Worm (Caenorhabditis elegans): ENCODE data around the gene F46B6.2.
A peak's percentile ranks its signal among the peaks of the same experiment; 100 is the strongest.

Gene F46B6.2

DNA sequence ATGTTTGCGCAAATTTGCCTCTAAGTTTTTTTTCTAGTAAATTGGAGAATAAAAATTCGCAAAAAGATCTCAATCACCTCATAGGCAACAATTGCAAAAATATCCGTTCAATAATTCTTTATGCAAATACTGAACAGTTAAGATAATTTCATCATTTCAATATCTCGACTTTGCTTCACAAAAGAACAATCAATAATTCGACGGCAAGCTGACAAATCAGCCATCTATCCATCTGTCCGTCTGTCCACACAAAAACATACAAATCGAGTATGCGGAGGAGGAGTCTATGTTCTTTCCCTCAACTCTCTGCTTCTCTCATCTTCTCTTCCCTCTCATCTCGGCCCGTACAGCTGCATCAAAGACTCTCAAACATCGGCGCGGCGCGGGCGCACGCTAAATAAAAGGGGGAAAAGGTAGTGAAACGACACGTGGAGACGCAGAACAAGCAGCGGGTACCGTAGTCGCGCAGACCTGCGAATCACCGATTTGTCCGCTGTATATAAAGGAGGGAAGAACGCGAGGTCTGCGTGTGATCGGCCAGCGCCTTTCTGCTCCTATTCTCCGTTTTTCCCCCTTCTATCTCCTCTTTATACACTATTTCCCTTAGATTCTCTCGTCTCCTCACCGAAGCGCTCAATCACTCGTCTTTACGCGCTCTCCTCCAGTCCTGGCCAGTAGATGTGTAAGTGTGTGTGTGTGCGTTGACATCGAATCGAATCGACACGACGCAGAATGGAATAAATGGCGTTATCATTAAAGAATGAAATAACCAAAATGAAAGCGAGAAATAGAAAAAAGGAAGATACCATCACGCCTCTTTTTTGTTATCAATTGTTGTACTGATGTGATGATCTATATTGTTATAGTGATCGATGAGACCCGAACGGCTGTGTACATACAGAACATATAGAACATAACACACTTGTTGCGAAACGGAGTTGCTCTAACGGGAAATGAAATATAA is 41.1 kb upstream of the F46B6.2 start (continued):
- TF ChIP-seq rpc-1 (optimal IDR thresholded peaks at IDR 0.05), result no peak
- TF ChIP-seq rpc-1 (tag; optimal IDR thresholded peaks at IDR 0.05), result no peak
- TF ChIP-seq ceh-91 (GFP tag; IDR thresholded peaks at IDR 0.05), result 0 out of 2 replicates have a peak, but pooled peaks have one; percentile 26
- TF ChIP-seq nhr-80 (tag; optimal IDR thresholded peaks at IDR 0.05), result peak; percentile 97
- peak; percentile 82 for TF ChIP-seq somi-1 (GFP tag; optimal IDR thresholded peaks at IDR 0.05)
- TF ChIP-seq hmg-1.2 (GFP tag; IDR thresholded peaks at IDR 0.05), result peak; percentile 66; the same call in 1 of the 2 replicates
- peak; percentile 96 for TF ChIP-seq chd-7 (tag; optimal IDR thresholded peaks at IDR 0.05)

DNA sequence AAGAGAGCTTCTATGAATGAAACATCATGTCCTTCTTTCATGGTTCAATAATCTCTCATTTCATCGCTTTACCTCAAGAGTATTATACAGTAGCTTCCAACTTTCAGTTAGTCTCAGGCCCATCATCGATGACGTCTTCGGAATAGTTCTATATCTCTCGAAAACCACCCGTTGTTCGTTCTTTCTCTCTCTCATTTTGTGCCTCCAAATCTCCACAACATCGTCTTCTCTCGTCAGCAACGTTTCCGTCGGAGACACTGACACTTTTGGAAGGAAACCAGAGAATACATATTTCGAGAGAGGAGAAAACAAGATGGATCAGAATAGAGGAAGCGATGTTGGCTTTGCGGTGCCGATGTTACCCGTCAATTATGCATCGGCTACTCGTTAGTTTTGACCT is 40.2 kb upstream of the F46B6.2 start:
- peak; percentile 31; the same call in 1 of the 2 replicates for TF ChIP-seq nfyb-1 (GFP tag; IDR thresholded peaks at IDR 0.05)
- TF ChIP-seq F33H1.4 (GFP tag; IDR thresholded peaks at IDR 0.05), result no peak
- TF ChIP-seq egrh-3 (GFP tag; IDR thresholded peaks at IDR 0.05), result no peak
- 0 out of 2 replicates have a peak, but pooled peaks have one; percentile 4 for TF ChIP-seq hmg-20 (GFP tag; IDR thresholded peaks at IDR 0.05)
- peak; percentile 1 for TF ChIP-seq zim-3 (tag; optimal IDR thresholded peaks at IDR 0.05)
- TF ChIP-seq lin-26 (GFP tag; IDR thresholded peaks at IDR 0.05), result no peak
- TF ChIP-seq lag-1 (GFP tag; IDR thresholded peaks at IDR 0.05), result no peak
- TF ChIP-seq attf-3 (GFP tag; conservative IDR thresholded peaks at IDR 0.05), result no peak
- peak; percentile 52 for TF ChIP-seq ama-1 (optimal IDR thresholded peaks at IDR 0.05)
- TF ChIP-seq ama-1 (GFP tag; optimal IDR thresholded peaks at IDR 0.05), result no peak
- no peak for TF ChIP-seq pha-4 (tag; optimal IDR thresholded peaks at IDR 0.05)

DNA sequence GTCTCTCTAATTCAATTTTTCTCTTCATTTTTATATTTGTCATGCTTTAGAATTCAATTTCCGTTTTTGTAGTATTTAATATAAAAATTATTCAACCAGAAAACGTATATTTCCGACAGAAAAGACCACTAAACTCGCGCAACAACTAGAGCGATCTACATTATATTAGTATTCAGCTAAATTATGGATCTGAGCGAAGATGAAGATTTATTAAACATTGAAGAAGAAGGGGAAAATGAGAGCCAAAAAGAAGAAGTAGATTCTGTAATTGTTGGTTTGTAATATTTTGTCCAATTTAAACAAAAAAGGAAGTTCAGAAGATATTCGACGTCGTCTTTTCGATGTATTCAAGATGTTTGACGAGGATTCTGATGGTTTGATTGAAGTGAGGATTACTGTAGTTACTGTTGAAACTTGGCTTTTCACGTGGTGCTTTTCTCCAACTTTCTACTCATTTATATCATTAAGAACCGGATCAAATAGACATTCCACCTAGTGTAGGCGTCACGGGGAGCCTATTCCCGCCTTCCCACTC is 38.1 kb upstream of the F46B6.2 start, which contains the start of gene cal-7:
Gene cal-7, plus strand, starts transcription at position 184 of the 535 bp plus-strand sequence.
- no peak for TF ChIP-seq hmg-20 (GFP tag; IDR thresholded peaks at IDR 0.05)
- TF ChIP-seq let-526 (GFP tag; IDR thresholded peaks at IDR 0.05), result no peak
- no peak for TF ChIP-seq ztf-28 (GFP tag; IDR thresholded peaks at IDR 0.05)
- no peak for TF ChIP-seq ztf-3 (GFP tag; optimal IDR thresholded peaks at IDR 0.05)
- no peak for TF ChIP-seq F23B12.7 (tag; optimal IDR thresholded peaks at IDR 0.05; ENCODE audit: insufficient read depth)
- TF ChIP-seq ZK185.1 (tag; optimal IDR thresholded peaks at IDR 0.05; ENCODE audit: poor library complexity, severe bottlenecking), result peak; percentile 15
- no peak for TF ChIP-seq aptf-3 (GFP tag; IDR thresholded peaks at IDR 0.05)
- TF ChIP-seq T26A5.8 (tag; optimal IDR thresholded peaks at IDR 0.05), result no peak
- no peak for TF ChIP-seq die-1 (tag; optimal IDR thresholded peaks at IDR 0.05)
- no peak for TF ChIP-seq lin-26 (GFP tag; IDR thresholded peaks at IDR 0.05)
- no peak for TF ChIP-seq ztf-25 (GFP tag; IDR thresholded peaks at IDR 0.05)
- TF ChIP-seq let-607 (tag; optimal IDR thresholded peaks at IDR 0.05), result no peak
- TF ChIP-seq sdz-38 (tag; optimal IDR thresholded peaks at IDR 0.05), result no peak
- TF ChIP-seq nhr-80 (tag; optimal IDR thresholded peaks at IDR 0.05), result no peak
- TF ChIP-seq F37B4.10 (GFP tag; IDR thresholded peaks at IDR 0.05), result no peak
- no peak for TF ChIP-seq F55B11.4 (tag; optimal IDR thresholded peaks at IDR 0.05; ENCODE audit: borderline replicate concordance, insufficient read depth)
- TF ChIP-seq hmg-1.2 (GFP tag; IDR thresholded peaks at IDR 0.05), result no peak
- no peak for TF ChIP-seq B0035.1 (tag; optimal IDR thresholded peaks at IDR 0.05)
- no peak for TF ChIP-seq snpc-1.1 (tag; optimal IDR thresholded peaks at IDR 0.05; ENCODE audit: insufficient read depth)
- TF ChIP-seq sptf-2 (GFP tag; optimal IDR thresholded peaks at IDR 0.05), result no peak
- 0 out of 2 replicates have a peak, but pooled peaks have one; percentile 29 for TF ChIP-seq ekl-4 (GFP tag; IDR thresholded peaks at IDR 0.05)
- TF ChIP-seq gei-17 (GFP tag; optimal IDR thresholded peaks at IDR 0.05), result no peak
- no peak for TF ChIP-seq sea-2 (GFP tag; IDR thresholded peaks at IDR 0.05)
- no peak for TF ChIP-seq mes-4 (tag; optimal IDR thresholded peaks at IDR 0.05)
- peak; percentile 55 for TF ChIP-seq ztf-26 (tag; optimal IDR thresholded peaks at IDR 0.05)
- TF ChIP-seq repo-1 (tag; optimal IDR thresholded peaks at IDR 0.05), result peak; percentile 53
- TF ChIP-seq aptf-2 (GFP tag; conservative IDR thresholded peaks at IDR 0.05), result no peak
- no peak for TF ChIP-seq hrde-1 (tag; optimal IDR thresholded peaks at IDR 0.05; ENCODE audit: borderline replicate concordance)
- TF ChIP-seq ceh-58 (GFP tag; IDR thresholded peaks at IDR 0.05), result no peak
- TF ChIP-seq egl-18 (GFP tag; IDR thresholded peaks at IDR 0.05), result no peak
